Worm (Caenorhabditis elegans) whole organism, midembryonic: ENCODE data around the gene Y51A2A.5.
"Not testable (repeated sequence)": the region's sequence is repeated elsewhere in the genome, so short reads cannot be mapped to it uniquely, and the experiment has no call there.

Source experiments
- T22C8.4 ChIP-seq: fragments of 200-800 bp; sonication (Bioruptor generic); IDR thresholded peaks from 2 replicates; pipeline ENCODE4 v1.3.6; 2022; ENCODE audit warnings: missing genetic modification characterization, missing compliant biosample characterization
- cog-1 ChIP-seq: sonication (generic microtip); optimal IDR thresholded peaks from 2 replicates; lab custom pipeline; 2016; ENCODE audit warnings: missing genetic modification characterization, missing compliant biosample characterization
- flt-1 ChIP-seq: fragments of 200-800 bp; sonication (Bioruptor generic); IDR thresholded peaks from 2 replicates; pipeline ENCODE4 v1.3.6; 2022; ENCODE audit warnings: missing genetic modification characterization, missing compliant biosample characterization
- klf-2 ChIP-seq: fragments of 200-800 bp; sonication (Bioruptor generic); conservative IDR thresholded peaks from 2 replicates; pipeline ENCODE4 v1.3.6; 2022; ENCODE audit warnings: missing genetic modification reagents, missing genetic modification characterization, missing compliant biosample characterization
- med-1 ChIP-seq: sonication (generic microtip); optimal IDR thresholded peaks from 2 replicates; lab custom pipeline; 2017; ENCODE audit warnings: missing genetic modification characterization, mild to moderate bottlenecking, missing compliant biosample characterization, antibody characterized with exemption, missing genetic modification reagents; ENCODE audit not compliant: insufficient read depth
- ref-1 ChIP-seq: fragments of 200-800 bp; sonication (Bioruptor generic); conservative IDR thresholded peaks from 2 replicates; pipeline ENCODE4 v1.3.6; 2022; ENCODE audit warnings: missing genetic modification reagents, missing genetic modification characterization, missing compliant biosample characterization
- tab-1 ChIP-seq: fragments of 200-800 bp; sonication (Bioruptor generic); IDR thresholded peaks from 2 replicates; pipeline ENCODE4 v1.3.6; 2022; ENCODE audit warnings: missing genetic modification characterization, missing compliant biosample characterization
- ztf-23 ChIP-seq: fragments of 200-800 bp; sonication (Bioruptor generic); IDR thresholded peaks from 2 replicates; pipeline ENCODE4 v1.3.6; 2022; ENCODE audit warnings: missing genetic modification reagents, missing genetic modification characterization, missing compliant biosample characterization
- ztf-29 ChIP-seq: fragments of 200-800 bp; sonication (Bioruptor generic); IDR thresholded peaks from 2 replicates; pipeline ENCODE4 v1.3.6; 2022; ENCODE audit warnings: missing genetic modification reagents, missing genetic modification characterization, missing compliant biosample characterization

Gene Y51A2A.5

ce11 chrV:18280778-18281177 is 17.8 kb upstream of the Y51A2A.5 start, which contains the start of gene Y51A2A.16:
Gene Y51A2A.16 (minus strand): TSS chrV:18280878.
- TF ChIP-seq med-1 (GFP tag; lab: Kevin White, UChicago) (no peak), T22C8.4 (GFP tag; lab: Robert Waterston, UW) (no peak), ztf-23 (GFP tag; lab: Robert Waterston, UW) (no peak), ztf-29 (GFP tag; lab: Robert Waterston, UW) (no peak), klf-2 (GFP tag; lab: Robert Waterston, UW) (no peak), flt-1 (GFP tag; lab: Robert Waterston, UW) (no peak), ref-1 (GFP tag; lab: Robert Waterston, UW) (no peak), cog-1 (tag; lab: Kevin White, UChicago) (no peak), tab-1 (GFP tag; lab: Robert Waterston, UW) (no peak)

ce11 chrV:18282597-18282996 is 16.0 kb upstream of the Y51A2A.5 start, which contains the start of gene clec-247:
Gene clec-247 (plus strand): TSS chrV:18282897.
- TF ChIP-seq cog-1 (tag; lab: Kevin White, UChicago) (no peak), flt-1 (GFP tag; lab: Robert Waterston, UW) (no peak), T22C8.4 (GFP tag; lab: Robert Waterston, UW) (no peak), ref-1 (GFP tag; lab: Robert Waterston, UW) (no peak), ztf-23 (GFP tag; lab: Robert Waterston, UW) (no peak), tab-1 (GFP tag; lab: Robert Waterston, UW) (no peak), klf-2 (GFP tag; lab: Robert Waterston, UW) (no peak), med-1 (GFP tag; lab: Kevin White, UChicago) (no peak), ztf-29 (GFP tag; lab: Robert Waterston, UW) (no peak)

ce11 chrV:18290642-18291041 is 8.0 kb upstream of the Y51A2A.5 start, which contains the start of gene Y51A2A.4:
Gene Y51A2A.4 (plus strand): TSS chrV:18290942.
- TF ChIP-seq tab-1 (GFP tag; lab: Robert Waterston, UW) (no peak), ref-1 (GFP tag; lab: Robert Waterston, UW) (no peak), ztf-29 (GFP tag; lab: Robert Waterston, UW) (no peak), flt-1 (GFP tag; lab: Robert Waterston, UW) (no peak)

ce11 chrV:18292295-18292694 is 6.3 kb upstream of the Y51A2A.5 start, which contains the start of gene Y51A2A.12:
Gene Y51A2A.12 (plus strand): TSS chrV:18292595.
- TF ChIP-seq tab-1 (GFP tag; lab: Robert Waterston, UW) (no peak), ref-1 (GFP tag; lab: Robert Waterston, UW) (no peak), ztf-23 (GFP tag; lab: Robert Waterston, UW) (no peak), flt-1 (GFP tag; lab: Robert Waterston, UW) (no peak), ztf-29 (GFP tag; lab: Robert Waterston, UW) (no peak), med-1 (GFP tag; lab: Kevin White, UChicago) (no peak), T22C8.4 (GFP tag; lab: Robert Waterston, UW) (no peak), cog-1 (tag; lab: Kevin White, UChicago) (no peak), klf-2 (GFP tag; lab: Robert Waterston, UW) (no peak)

- TF ChIP-seq med-1 (GFP tag; lab: Kevin White, UChicago): no peak
- no peak for TF ChIP-seq flt-1 (GFP tag; lab: Robert Waterston, UW)
- TF ChIP-seq tab-1 (GFP tag; lab: Robert Waterston, UW): no peak
- TF ChIP-seq klf-2 (GFP tag; lab: Robert Waterston, UW): no peak
- no peak for TF ChIP-seq ztf-23 (GFP tag; lab: Robert Waterston, UW)
- TF ChIP-seq ref-1 (GFP tag; lab: Robert Waterston, UW): no peak
- no peak for TF ChIP-seq cog-1 (tag; lab: Kevin White, UChicago)
- TF ChIP-seq ztf-29 (GFP tag; lab: Robert Waterston, UW): no peak
- TF ChIP-seq T22C8.4 (GFP tag; lab: Robert Waterston, UW): no peak
These were observed 707 bp downstream of the Y51A2A.5 start for ce11 chrV:18299313-18299712.

- TF ChIP-seq T22C8.4 (GFP tag; lab: Robert Waterston, UW); klf-2 (GFP tag; lab: Robert Waterston, UW); med-1 (GFP tag; lab: Kevin White, UChicago): not testable (repeated sequence)
These were observed 3.8 kb downstream of the Y51A2A.5 start, which contains the start of gene Y51A2A.6 for ce11 chrV:18302414-18302813. Gene Y51A2A.6 (plus strand): TSS chrV:18302714.

- no peak for TF ChIP-seq ztf-23 (GFP tag; lab: Robert Waterston, UW)
- no peak for TF ChIP-seq ztf-29 (GFP tag; lab: Robert Waterston, UW)
- TF ChIP-seq tab-1 (GFP tag; lab: Robert Waterston, UW): no peak
- TF ChIP-seq ref-1 (GFP tag; lab: Robert Waterston, UW): no peak
- TF ChIP-seq klf-2 (GFP tag; lab: Robert Waterston, UW): no peak
- no peak for TF ChIP-seq cog-1 (tag; lab: Kevin White, UChicago)
- TF ChIP-seq flt-1 (GFP tag; lab: Robert Waterston, UW): no peak
- TF ChIP-seq med-1 (GFP tag; lab: Kevin White, UChicago): no peak
- TF ChIP-seq T22C8.4 (GFP tag; lab: Robert Waterston, UW): no peak
These were observed 19.7 kb downstream of the Y51A2A.5 start, which contains the start of gene fbxb-119 for ce11 chrV:18318312-18318711. Gene fbxb-119 (plus strand): TSS chrV:18318612.

ce11 chrV:18323231-18323630 is 24.6 kb downstream of the Y51A2A.5 start, which contains the start of gene B0462.5:
Gene B0462.5 (minus strand): TSS chrV:18323331.
- no peak for TF ChIP-seq tab-1 (GFP tag; lab: Robert Waterston, UW)

- TF ChIP-seq tab-1 (GFP tag; lab: Robert Waterston, UW): no peak
- TF ChIP-seq ztf-29 (GFP tag; lab: Robert Waterston, UW): no peak
- no peak for TF ChIP-seq klf-2 (GFP tag; lab: Robert Waterston, UW)
- no peak for TF ChIP-seq T22C8.4 (GFP tag; lab: Robert Waterston, UW)
- no peak for TF ChIP-seq med-1 (GFP tag; lab: Kevin White, UChicago)
- TF ChIP-seq cog-1 (tag; lab: Kevin White, UChicago): no peak
- TF ChIP-seq ztf-23 (GFP tag; lab: Robert Waterston, UW): no peak
- no peak for TF ChIP-seq ref-1 (GFP tag; lab: Robert Waterston, UW)
These were observed 25.9 kb downstream of the Y51A2A.5 start for ce11 chrV:18324525-18324924.
